Worm (Caenorhabditis elegans): ENCODE data around the gene sao-1.

sao-1 gene

ce11 chrV:13963279-13963976, at the start of gene sao-1:
Gene sao-1, plus strand, starts transcription at chrV:13963926.
- no peak for TF ChIP-seq hmg-11 (tag; optimal IDR thresholded peaks at IDR 0.05)
- peak; percentile 67 for TF ChIP-seq elt-1 (tag; optimal IDR thresholded peaks at IDR 0.05)
- no peak for TF ChIP-seq ceh-9 (tag; optimal IDR thresholded peaks at IDR 0.05)
- TF ChIP-seq nhr-25 (tag; optimal IDR thresholded peaks at IDR 0.05) = peak; percentile 75
- TF ChIP-seq ztf-4 (tag; optimal IDR thresholded peaks at IDR 0.05) = no peak

ce11 chrV:13915390-13915789, 48.3 kb upstream of the sao-1 start, which contains the start of gene gcy-32:
Gene gcy-32, minus strand, starts transcription at chrV:13915490.
- TF ChIP-seq zag-1 (tag; optimal IDR thresholded peaks at IDR 0.05) (no peak), aly-2 (tag; optimal IDR thresholded peaks at IDR 0.05) (no peak), egl-27 (tag; optimal IDR thresholded peaks at IDR 0.05) (no peak), nhr-43 (tag; optimal IDR thresholded peaks at IDR 0.05; ENCODE audit: poor library complexity, severe bottlenecking) (no peak), eor-1 (tag; optimal IDR thresholded peaks at IDR 0.05) (no peak), ceh-28 (tag; optimal IDR thresholded peaks at IDR 0.05) (no peak), lsy-12 (tag; optimal IDR thresholded peaks at IDR 0.05) (no peak), mml-1 (tag; optimal IDR thresholded peaks at IDR 0.05) (no peak), nhr-76 (tag; optimal IDR thresholded peaks at IDR 0.05) (no peak), mdl-1 (tag; optimal IDR thresholded peaks at IDR 0.05) (no peak), elt-1 (tag; optimal IDR thresholded peaks at IDR 0.05) (no peak), jun-1 (tag; optimal IDR thresholded peaks at IDR 0.05) (no peak), unc-39 (tag; optimal IDR thresholded peaks at IDR 0.05) (no peak), lin-39 (tag; optimal IDR thresholded peaks at IDR 0.05) (no peak), nhr-23 (tag; optimal IDR thresholded peaks at IDR 0.05) (no peak)

- TF ChIP-seq eor-1 (tag; optimal IDR thresholded peaks at IDR 0.05) = no peak
- no peak for TF ChIP-seq sea-2 (GFP tag; optimal IDR thresholded peaks at IDR 0.05)
- TF ChIP-seq daf-12 (tag; optimal IDR thresholded peaks at IDR 0.05) = no peak
- no peak for TF ChIP-seq lsy-12 (tag; optimal IDR thresholded peaks at IDR 0.05)
Measured at ce11 chrV:13916196-13916595, 47.5 kb upstream of the sao-1 start, which contains the start of gene str-252. Gene str-252, plus strand, starts transcription at chrV:13916496.

- TF ChIP-seq jun-1 (tag; optimal IDR thresholded peaks at IDR 0.05) = no peak
Measured at ce11 chrV:13918341-13918740, 45.4 kb upstream of the sao-1 start, which contains the start of gene str-250. Gene str-250, plus strand, starts transcription at chrV:13918641.

ce11 chrV:13920730-13921129, 43.0 kb upstream of the sao-1 start, which contains the start of gene srx-42:
Gene srx-42, plus strand, starts transcription at chrV:13921030.
- TF ChIP-seq nhr-25 (tag; optimal IDR thresholded peaks at IDR 0.05) (no peak), nhr-67 (tag; optimal IDR thresholded peaks at IDR 0.05) (no peak), nhr-43 (tag; optimal IDR thresholded peaks at IDR 0.05; ENCODE audit: poor library complexity, severe bottlenecking) (no peak), aly-2 (tag; optimal IDR thresholded peaks at IDR 0.05) (no peak)

ce11 chrV:13923851-13924250, 39.9 kb upstream of the sao-1 start, which contains the start of gene srxa-11:
Gene srxa-11, plus strand, starts transcription at chrV:13924151.
- TF ChIP-seq egl-27 (tag; optimal IDR thresholded peaks at IDR 0.05) (no peak), ceh-82 (tag; optimal IDR thresholded peaks at IDR 0.05) (no peak), nhr-11 (tag; optimal IDR thresholded peaks at IDR 0.05) (no peak), daf-12 (tag; optimal IDR thresholded peaks at IDR 0.05) (no peak), nhr-28 (tag; optimal IDR thresholded peaks at IDR 0.05) (no peak), ceh-9 (tag; optimal IDR thresholded peaks at IDR 0.05) (no peak), pqm-1 (tag; optimal IDR thresholded peaks at IDR 0.05) (no peak), aly-2 (tag; optimal IDR thresholded peaks at IDR 0.05) (no peak), pha-4 (tag; optimal IDR thresholded peaks at IDR 0.05) (no peak), ceh-28 (tag; optimal IDR thresholded peaks at IDR 0.05) (no peak), nhr-43 (tag; optimal IDR thresholded peaks at IDR 0.05; ENCODE audit: poor library complexity, severe bottlenecking) (no peak), skn-1 (tag; optimal IDR thresholded peaks at IDR 0.05) (no peak), nhr-23 (tag; optimal IDR thresholded peaks at IDR 0.05) (no peak), nhr-12 (tag; optimal IDR thresholded peaks at IDR 0.05) (no peak), jun-1 (tag; optimal IDR thresholded peaks at IDR 0.05) (no peak), sea-2 (GFP tag; optimal IDR thresholded peaks at IDR 0.05) (no peak), fkh-2 (tag; optimal IDR thresholded peaks at IDR 0.05) (no peak), ceh-16 (tag; optimal IDR thresholded peaks at IDR 0.05) (no peak), elt-2 (tag; optimal IDR thresholded peaks at IDR 0.05) (no peak)

Measured in whole organism, L3 larva.